Worm (Caenorhabditis elegans) whole organism, L1 larva: ENCODE results near the gene F25E5.2.
A peak's percentile ranks its signal among the peaks of the same experiment; 100 is the strongest.

ENCODE experiments used
- ama-1 ChIP-seq: fragments of 150-350 bp; optimal IDR thresholded peaks from 2 replicates; lab custom pipeline; 2014
- ceh-82 ChIP-seq, 3 experiments: fragments of 150-350 bp in 1 of 3; sonication (generic microtip) in 2 of 3; optimal IDR thresholded peaks; 2 replicates each; lab custom pipeline; 2014 to 2017; ENCODE audit warnings: missing biosample characterization in 3 of 3, missing genetic modification characterization in 3 of 3
- dpl-1 ChIP-seq, 3 experiments: fragments of 150-350 bp in 2 of 3; sonication (generic microtip) in 1 of 3; optimal IDR thresholded peaks; 2 replicates each; lab custom pipeline; 2014 to 2017; ENCODE audit warnings: missing biosample characterization in 3 of 3, missing genetic modification characterization in 3 of 3, missing genetic modification reagents in 3 of 3
- dsc-1 ChIP-seq: sonication (generic microtip); optimal IDR thresholded peaks from 2 replicates; lab custom pipeline; 2016; ENCODE audit warnings: mild to moderate bottlenecking, missing genetic modification characterization, missing compliant biosample characterization
- efl-1 ChIP-seq, 4 experiments: fragments of 150-350 bp; optimal IDR thresholded peaks in 3 of 4; peaks in 1 of 4; 1 replicate in 1 of 4; 2 replicates in 3 of 4; lab custom pipeline; 2014; ENCODE audit warnings: missing biosample characterization in 2 of 4, missing genetic modification characterization in 2 of 4, missing genetic modification reagents in 2 of 4
- elt-3 ChIP-seq, 6 experiments: fragments of 150-350 bp in 1 of 6; sonication (generic microtip); optimal IDR thresholded peaks; 2 replicates each; lab custom pipeline; 2017 to 2018; ENCODE audit warnings: missing biosample characterization in 6 of 6, missing genetic modification characterization in 6 of 6, inconsistent platforms in 1 of 6
- ets-5 ChIP-seq: fragments of 200-800 bp; sonication (Bioruptor generic); IDR thresholded peaks from 2 replicates; pipeline ENCODE4 v1.3.6; 2022; ENCODE audit warnings: missing genetic modification characterization, missing compliant biosample characterization
- fkh-10 ChIP-seq: sonication (generic microtip); optimal IDR thresholded peaks from 2 replicates; lab custom pipeline; 2017; ENCODE audit warnings: missing biosample characterization, missing genetic modification reagents, missing genetic modification characterization
- fkh-4 ChIP-seq: sonication (generic microtip); optimal IDR thresholded peaks from 2 replicates; lab custom pipeline; 2016; ENCODE audit warnings: missing compliant biosample characterization, missing genetic modification characterization, borderline replicate concordance
- fkh-8 ChIP-seq: sonication (generic microtip); optimal IDR thresholded peaks from 2 replicates; lab custom pipeline; 2016; ENCODE audit warnings: mild to moderate bottlenecking, missing genetic modification characterization, missing compliant biosample characterization
- hpl-2 ChIP-seq: fragments of 150-350 bp; optimal IDR thresholded peaks from 2 replicates; lab custom pipeline; 2014; ENCODE audit warnings: missing biosample characterization, missing genetic modification reagents, missing genetic modification characterization
- irx-1 ChIP-seq: sonication (generic microtip); optimal IDR thresholded peaks from 2 replicates; lab custom pipeline; 2016; ENCODE audit warnings: missing genetic modification characterization, missing compliant biosample characterization
- isw-1 ChIP-seq: fragments of 200-800 bp; sonication (Bioruptor generic); IDR thresholded peaks from 2 replicates; pipeline ENCODE4 v1.3.6; 2022; ENCODE audit warnings: missing genetic modification characterization, missing compliant biosample characterization
- lin-14 ChIP-seq: fragments of 200-800 bp; sonication (Bioruptor generic); optimal IDR thresholded peaks from 2 replicates; lab custom pipeline; 2018; ENCODE audit warnings: mild to moderate bottlenecking, missing genetic modification characterization, moderate library complexity, missing compliant biosample characterization
- lin-15B ChIP-seq: fragments of 150-350 bp; sonication (generic microtip); optimal IDR thresholded peaks from 3 replicates; lab custom pipeline; 2014; ENCODE audit warnings: missing biosample characterization, missing genetic modification characterization
- lin-35 ChIP-seq, 2 experiments: fragments of 150-350 bp; optimal IDR thresholded peaks; 2 replicates each; lab custom pipeline; 2014; ENCODE audit warnings: missing biosample characterization in 2 of 2, missing genetic modification characterization in 2 of 2, missing genetic modification reagents in 2 of 2
- lsy-2 ChIP-seq, 2 experiments: fragments of 150-350 bp; optimal IDR thresholded peaks; 2 replicates each; lab custom pipeline; 2014; ENCODE audit warnings: missing biosample characterization in 2 of 2, missing genetic modification characterization in 2 of 2
- mab-9 ChIP-seq: fragments of 200-800 bp; sonication (Bioruptor generic); IDR thresholded peaks from 2 replicates; pipeline ENCODE4 v1.3.6; 2022; ENCODE audit warnings: missing genetic modification reagents, missing genetic modification characterization, missing compliant biosample characterization
- nhr-19 ChIP-seq: fragments of 200-800 bp; sonication (Bioruptor generic); conservative IDR thresholded peaks from 2 replicates; pipeline ENCODE4 v1.3.6; 2022; ENCODE audit warnings: missing genetic modification characterization, missing compliant biosample characterization
- nhr-71 ChIP-seq: sonication (generic microtip); optimal IDR thresholded peaks from 2 replicates; lab custom pipeline; 2016; ENCODE audit warnings: mild to moderate bottlenecking, missing genetic modification characterization, moderate library complexity, missing compliant biosample characterization
- nhr-77 ChIP-seq: fragments of 150-350 bp; optimal IDR thresholded peaks from 2 replicates; lab custom pipeline; 2014; ENCODE audit warnings: missing biosample characterization, missing genetic modification characterization
- nhr-84 ChIP-seq: sonication (generic microtip); optimal IDR thresholded peaks from 2 replicates; lab custom pipeline; 2017; ENCODE audit warnings: missing biosample characterization, missing genetic modification characterization
- nhr-85 ChIP-seq: sonication (generic microtip); peaks from one replicate; lab custom pipeline; 2016; ENCODE audit warnings: missing genetic modification characterization, inconsistent platforms, missing compliant biosample characterization
- nhr-90 ChIP-seq: sonication (generic microtip); optimal IDR thresholded peaks from 2 replicates; lab custom pipeline; 2016; ENCODE audit warnings: mild to moderate bottlenecking, missing genetic modification characterization, missing compliant biosample characterization; ENCODE audit not compliant: poor library complexity
- pax-3 ChIP-seq: fragments of 200-800 bp; sonication (Bioruptor generic); optimal IDR thresholded peaks from 2 replicates; lab custom pipeline; 2018; ENCODE audit warnings: mild to moderate bottlenecking, missing genetic modification characterization, moderate library complexity, missing compliant biosample characterization
- pqm-1 ChIP-seq: sonication (generic microtip); optimal IDR thresholded peaks from 3 replicates; lab custom pipeline; 2017; ENCODE audit warnings: missing biosample characterization, missing genetic modification characterization
- skn-1 ChIP-seq: fragments of 150-350 bp; optimal IDR thresholded peaks from 2 replicates; lab custom pipeline; 2014; ENCODE audit warnings: missing biosample characterization, missing genetic modification characterization
- snpc-4 ChIP-seq: fragments of 150-350 bp; optimal IDR thresholded peaks from 2 replicates; lab custom pipeline; 2014; ENCODE audit warnings: missing biosample characterization, missing genetic modification characterization
- sup-37 ChIP-seq: fragments of 200-800 bp; sonication (Bioruptor generic); optimal IDR thresholded peaks from 2 replicates; lab custom pipeline; 2018; ENCODE audit warnings: mild to moderate bottlenecking, missing genetic modification characterization, missing compliant biosample characterization
- unc-86 ChIP-seq: sonication (generic microtip); optimal IDR thresholded peaks from 2 replicates; lab custom pipeline; 2016; ENCODE audit warnings: missing genetic modification characterization, missing compliant biosample characterization
- unc-98 ChIP-seq: fragments of 200-800 bp; sonication (Bioruptor generic); IDR thresholded peaks from 2 replicates; pipeline ENCODE4 v1.3.6; 2022; ENCODE audit warnings: missing genetic modification characterization, missing compliant biosample characterization
- vab-15 ChIP-seq: sonication (generic microtip); optimal IDR thresholded peaks from 2 replicates; lab custom pipeline; 2017; ENCODE audit warnings: missing genotype, mild to moderate bottlenecking, missing genetic modification characterization, missing compliant biosample characterization
- zip-4 ChIP-seq: fragments of 200-800 bp; sonication (Bioruptor generic); optimal IDR thresholded peaks from 2 replicates; lab custom pipeline; 2018; ENCODE audit warnings: mild to moderate bottlenecking, missing genetic modification characterization, moderate library complexity, missing compliant biosample characterization

F25E5.2 gene

ce11 chrV:7436911-7437310 is 18.2 kb upstream of the F25E5.2 start (continued):
- TF ChIP-seq nhr-90 (tag; lab: Kevin White, UChicago) = peak; percentile 77
- peak; percentile 93 for TF ChIP-seq nhr-85 (tag; lab: Kevin White, UChicago)
- TF ChIP-seq lin-35 (GFP tag; optimal IDR thresholded peaks at IDR 0.05; lab: Kevin White, UChicago) = peak in 1 of 2 experiments; percentile 84
- peak; percentile 71 for TF ChIP-seq lin-14 (GFP tag; lab: Kevin White, UChicago)
- peak; percentile 54 for TF ChIP-seq skn-1 (tag; lab: Kevin White, UChicago)
- peak; percentile 79 for TF ChIP-seq nhr-19
- no peak for TF ChIP-seq zip-4 (GFP tag; lab: Kevin White, UChicago)
- TF ChIP-seq vab-15 (tag; lab: Kevin White, UChicago) = peak; percentile 21
- peak in 1 of 2 experiments; percentile 14 for TF ChIP-seq efl-1 (optimal IDR thresholded peaks at IDR 0.05; lab: Kevin White, UChicago)
- peak in 1 of 2 experiments; percentile 1 for TF ChIP-seq efl-1 (GFP tag; optimal IDR thresholded peaks at IDR 0.05 in 1 of 2; lab: Kevin White, UChicago)
- peak in 2 of 3 experiments; percentile 20 to 31 for TF ChIP-seq dpl-1 (GFP tag; optimal IDR thresholded peaks at IDR 0.05; lab: Kevin White, UChicago)
- TF ChIP-seq fkh-4 (tag; lab: Kevin White, UChicago) = no peak
- peak in 4 of 6 experiments; percentile 0 to 97 (median 50) for TF ChIP-seq elt-3 (tag; optimal IDR thresholded peaks at IDR 0.05; lab: Kevin White, UChicago)
- TF ChIP-seq, all 84 proteins: peak for 25

ce11 chrV:7437538-7437937 is 17.6 kb upstream of the F25E5.2 start, which contains the start of gene F25E5.9:
TSS of gene F25E5.9 (minus strand) at chrV:7437919.
- TF ChIP-seq lin-14 (GFP tag; lab: Kevin White, UChicago) (peak; percentile 86), lsy-2 (tag; optimal IDR thresholded peaks at IDR 0.05; lab: Kevin White, UChicago) (peak in 1 of 2 experiments; percentile 27), irx-1 (tag; lab: Kevin White, UChicago) (no peak), unc-86 (tag; lab: Kevin White, UChicago) (peak; percentile 5), snpc-4 (tag; lab: Kevin White, UChicago) (no peak), hpl-2 (GFP tag; lab: Kevin White, UChicago) (no peak), dsc-1 (tag; lab: Kevin White, UChicago) (peak; percentile 2), mab-9 (no peak), ceh-82 (tag; optimal IDR thresholded peaks at IDR 0.05; lab: Kevin White, UChicago) (peak in 1 of 3 experiments; percentile 25), lin-15B (tag; lab: Kevin White, UChicago) (no peak), isw-1 (no peak), dpl-1 (GFP tag; optimal IDR thresholded peaks at IDR 0.05; lab: Kevin White, UChicago) (peak in 1 of 3 experiments; percentile 11), efl-1 (optimal IDR thresholded peaks at IDR 0.05; lab: Kevin White, UChicago) (peak in 1 of 2 experiments; percentile 11), efl-1 (GFP tag; optimal IDR thresholded peaks at IDR 0.05 in 1 of 2; lab: Kevin White, UChicago) (no peak), nhr-77 (tag; lab: Kevin White, UChicago) (no peak), fkh-10 (GFP tag; lab: Kevin White, UChicago) (peak; percentile 38), fkh-8 (tag; lab: Kevin White, UChicago) (peak; percentile 29)

DNA sequence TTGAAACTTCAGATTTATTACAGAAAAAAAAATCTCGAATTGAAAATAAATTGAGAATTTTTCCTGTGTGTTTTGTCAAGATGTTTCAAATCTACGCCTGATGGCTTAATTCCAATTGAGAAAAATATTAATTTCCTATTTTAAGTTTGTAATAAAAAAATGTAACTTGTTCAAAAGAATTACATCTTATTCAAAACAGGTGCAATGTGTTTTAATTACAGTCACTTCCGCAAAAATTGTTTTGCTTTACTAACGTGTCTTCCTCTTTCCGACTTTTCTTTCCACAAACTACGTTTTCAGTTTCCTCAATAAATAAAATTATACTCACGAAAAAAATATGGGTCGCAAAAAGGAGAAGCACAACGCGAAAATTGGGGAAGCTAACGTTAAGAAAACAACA is 17.1 kb upstream of the F25E5.2 start, which contains the start of gene F25E5.16:
F25E5.16 (plus strand) TSS at position 301 of the 400 bp plus-strand sequence.
- TF ChIP-seq isw-1 (no peak), ama-1 (no peak), nhr-71 (tag; lab: Kevin White, UChicago) (no peak), efl-1 (optimal IDR thresholded peaks at IDR 0.05; lab: Kevin White, UChicago) (no peak), efl-1 (GFP tag; optimal IDR thresholded peaks at IDR 0.05 in 1 of 2; lab: Kevin White, UChicago) (peak in 1 of 2 experiments; percentile 58), pax-3 (no peak), nhr-84 (tag; lab: Kevin White, UChicago) (no peak), sup-37 (GFP tag; lab: Kevin White, UChicago) (no peak)

DNA sequence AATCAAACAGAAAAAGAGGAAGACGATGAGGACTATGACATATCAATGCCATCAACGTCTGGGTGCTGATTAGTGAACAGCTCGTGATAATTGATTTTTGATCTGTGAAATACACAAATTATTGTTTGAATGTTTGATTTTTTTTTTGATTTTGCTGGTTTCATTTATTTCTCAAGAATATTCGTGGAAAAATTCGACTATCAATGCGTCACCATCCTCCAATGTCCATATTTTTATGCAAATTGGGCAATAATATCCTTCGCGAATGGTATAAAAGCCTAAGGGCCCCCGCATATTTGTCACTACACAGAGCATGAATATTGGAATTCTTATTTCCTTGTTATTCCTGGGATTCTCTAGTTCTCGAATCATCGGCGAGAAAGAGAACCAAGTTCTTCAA is 15.3 kb upstream of the F25E5.2 start, which contains the start of gene try-13:
try-13 (plus strand) TSS at position 301 of the 400 bp plus-strand sequence.
- TF ChIP-seq pqm-1 (tag; lab: Kevin White, UChicago) (no peak), efl-1 (optimal IDR thresholded peaks at IDR 0.05; lab: Kevin White, UChicago) (no peak), efl-1 (GFP tag; optimal IDR thresholded peaks at IDR 0.05 in 1 of 2; lab: Kevin White, UChicago) (peak in 1 of 2 experiments; percentile 36)

DNA sequence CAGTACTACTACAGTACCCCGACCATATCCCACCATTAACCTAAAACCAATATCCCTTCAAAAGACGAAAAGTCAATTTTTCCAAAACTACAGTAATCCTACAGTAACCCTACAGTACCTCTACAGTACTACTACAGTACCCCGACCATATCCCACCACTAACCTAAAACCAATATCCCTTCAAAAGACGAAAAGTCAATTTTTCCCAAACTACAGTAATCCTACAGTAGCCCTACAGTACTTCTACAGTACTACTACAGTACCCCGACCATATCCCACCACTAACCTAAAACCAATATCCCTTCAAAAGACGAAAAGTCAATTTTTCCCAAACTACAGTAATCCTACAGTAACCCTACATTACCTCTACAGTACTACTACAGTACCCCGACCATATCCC is 11.6 kb upstream of the F25E5.2 start:
- TF ChIP-seq ets-5 (GFP tag; lab: Robert Waterston, UW) (0 out of 2 replicates have a peak, but pooled peaks have one; percentile 52), mab-9 (peak; percentile 75), unc-98 (GFP tag; lab: Robert Waterston, UW) (peak; percentile 53; the same call in 1 of the 2 replicates)
